Worm (Caenorhabditis elegans): ENCODE measurements around the gene T03G11.9.

- TF ChIP-seq syd-9 (tag; optimal IDR thresholded peaks at IDR 0.05) (no peak), pat-9 (tag; optimal IDR thresholded peaks at IDR 0.05) (no peak)
These were observed 20.0 kb upstream of the T03G11.9 start for ce11 chrX:5164054-5164453.
